Worm (Caenorhabditis elegans): ENCODE results near the gene ostf-4.
A peak's percentile ranks its signal among the peaks of the same experiment; 100 is the strongest.

Gene ostf-4

ce11 chrIII:10318755-10319154, 396 bp upstream of the ostf-4 start, which contains the start of gene unc-69 (continued):
- TF ChIP-seq zfp-2 (tag; optimal IDR thresholded peaks at IDR 0.05): no peak
- TF ChIP-seq snpc-1.2 (GFP tag; IDR thresholded peaks at IDR 0.05): no peak
- peak; percentile 26 for TF ChIP-seq F37D6.2 (tag; optimal IDR thresholded peaks at IDR 0.05)

ce11 chrIII:10314234-10314633, 4.1 kb downstream of the ostf-4 start:
- no peak for TF ChIP-seq ceh-62 (tag; optimal IDR thresholded peaks at IDR 0.05)
- TF ChIP-seq dve-1 (tag; optimal IDR thresholded peaks at IDR 0.05; ENCODE audit: insufficient read depth): peak; percentile 1
- no peak for TF ChIP-seq lin-1 (GFP tag; IDR thresholded peaks at IDR 0.05)
- TF ChIP-seq pqm-1 (tag; optimal IDR thresholded peaks at IDR 0.05): peak; percentile 73
- peak; percentile 21 for TF ChIP-seq nhr-28 (tag; optimal IDR thresholded peaks at IDR 0.05)
- peak; percentile 7 for TF ChIP-seq nhr-77 (tag; optimal IDR thresholded peaks at IDR 0.05)
- TF ChIP-seq snpc-4 (tag; optimal IDR thresholded peaks at IDR 0.05): no peak

ce11 chrIII:10311016-10311415, 7.3 kb downstream of the ostf-4 start, which contains the start of gene T07A5.7:
Gene T07A5.7, minus strand, starts transcription at chrIII:10311116.
- TF ChIP-seq skn-1 (tag; optimal IDR thresholded peaks at IDR 0.05): no peak
- TF ChIP-seq lim-7 (GFP tag; IDR thresholded peaks at IDR 0.05): no peak
- no peak for TF ChIP-seq hif-1 (tag; optimal IDR thresholded peaks at IDR 0.05)
- no peak for TF ChIP-seq daf-8 (GFP tag; IDR thresholded peaks at IDR 0.05)
- no peak for TF ChIP-seq hmg-1.1 (GFP tag; IDR thresholded peaks at IDR 0.05)
- no peak for TF ChIP-seq cey-2 (tag; optimal IDR thresholded peaks at IDR 0.05; ENCODE audit: borderline replicate concordance, insufficient read depth)
- TF ChIP-seq pha-4 (GFP tag; IDR thresholded peaks at IDR 0.05): no peak
- no peak for TF ChIP-seq pha-4 (tag; optimal IDR thresholded peaks at IDR 0.05)
- no peak for TF ChIP-seq lin-13 (GFP tag; optimal IDR thresholded peaks at IDR 0.05)
- no peak for TF ChIP-seq T20F7.1 (GFP tag; optimal IDR thresholded peaks at IDR 0.05)
- TF ChIP-seq ceh-20 (GFP tag; IDR thresholded peaks at IDR 0.05): no peak
- TF ChIP-seq ces-1 (GFP tag; optimal IDR thresholded peaks at IDR 0.05): no peak
- TF ChIP-seq ZK337.2 (GFP tag; IDR thresholded peaks at IDR 0.05): no peak
- no peak for TF ChIP-seq egl-43 (GFP tag; IDR thresholded peaks at IDR 0.05)

ce11 chrIII:10306049-10306448, 12.3 kb downstream of the ostf-4 start, which contains the start of gene T07A5.1:
Gene T07A5.1, minus strand, starts transcription at chrIII:10306197.
- TF ChIP-seq aha-1 (tag) (no peak), lin-29 (GFP tag; IDR thresholded peaks at IDR 0.05) (no peak), attf-4 (tag; optimal IDR thresholded peaks at IDR 0.05) (no peak), T26A8.4 (GFP tag; IDR thresholded peaks at IDR 0.05) (no peak), nhr-41 (GFP tag; IDR thresholded peaks at IDR 0.05) (no peak), egl-27 (tag; optimal IDR thresholded peaks at IDR 0.05) (no peak)

- TF ChIP-seq php-3 (GFP tag; IDR thresholded peaks at IDR 0.05): 0 out of 2 replicates have a peak, but pooled peaks have one; percentile 39
- peak; percentile 21; the same call in 1 of the 2 replicates for TF ChIP-seq dmd-6 (GFP tag; IDR thresholded peaks at IDR 0.05)
- no peak for TF ChIP-seq egl-43 (GFP tag; IDR thresholded peaks at IDR 0.05)
- TF ChIP-seq pqm-1 (tag; optimal IDR thresholded peaks at IDR 0.05): peak; percentile 58
- peak; percentile 34 for TF ChIP-seq nhr-28 (tag; optimal IDR thresholded peaks at IDR 0.05)
- no peak for TF ChIP-seq Y75B8A.6 (GFP tag; IDR thresholded peaks at IDR 0.05)
- TF ChIP-seq lin-1 (GFP tag; IDR thresholded peaks at IDR 0.05): 0 out of 2 replicates have a peak, but pooled peaks have one; percentile 33
Measured at ce11 chrIII:10305295-10305694, 13.1 kb downstream of the ostf-4 start.

ce11 chrIII:10300078-10300477, 18.3 kb downstream of the ostf-4 start, which contains the start of gene vglu-3:
Gene vglu-3, plus strand, starts transcription at chrIII:10300378.
- TF ChIP-seq hlh-11 (tag; optimal IDR thresholded peaks at IDR 0.05) (no peak), unc-62 (GFP tag; optimal IDR thresholded peaks at IDR 0.05 in 1 of 2) (peak in 1 of 2 experiments; percentile 72), unc-62 (tag; optimal IDR thresholded peaks at IDR 0.05) (no peak), zfp-3 (GFP tag; conservative IDR thresholded peaks at IDR 0.05) (no peak), ceh-44 (GFP tag; IDR thresholded peaks at IDR 0.05) (no peak)

All from whole organism, L4 larva.